Fruit fly (Drosophila melanogaster): Measurements from ENCODE around the gene CalpC.
A peak's percentile ranks its signal among the peaks of the same experiment; 100 is the strongest.

CalpC gene

DNA sequence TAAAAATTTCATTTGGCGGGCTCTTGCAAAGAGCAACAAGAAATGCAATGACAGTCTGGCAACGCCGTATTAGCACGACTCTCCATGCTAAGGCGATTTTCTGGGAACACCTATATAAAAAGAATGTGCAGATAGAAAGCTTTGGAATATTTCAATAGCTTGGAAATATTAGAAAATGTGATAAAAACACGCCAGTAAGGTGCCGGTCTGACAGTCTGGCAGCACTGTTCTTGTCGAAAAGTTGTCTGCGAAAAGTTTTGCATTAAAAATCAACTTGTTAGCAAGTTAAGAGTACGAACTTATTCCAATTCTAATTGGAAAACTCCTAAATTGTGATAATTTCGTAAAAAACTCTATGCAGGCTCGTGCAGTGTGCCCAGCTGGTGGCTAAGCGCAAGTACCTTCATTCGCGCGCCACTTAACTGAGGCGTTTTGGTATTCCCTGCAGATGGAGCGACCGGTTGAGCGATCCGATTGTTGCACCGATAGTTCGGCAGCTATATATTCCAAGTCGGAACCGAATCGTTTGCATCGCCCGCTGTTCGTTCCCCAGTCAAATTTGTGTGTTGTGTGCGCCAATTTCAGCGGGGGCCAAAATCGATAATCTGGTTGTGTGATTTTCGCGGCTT is 47.6 kb upstream of the CalpC start, which contains the start of gene eas (continued):
- TF ChIP-seq CG14965 (GFP tag; optimal IDR thresholded peaks at IDR 0.05; ENCODE audit: borderline replicate concordance), result no peak
- TF ChIP-seq Sin3A (optimal IDR thresholded peaks at IDR 0.05), result peak; percentile 92
- no peak for TF ChIP-seq CG14667 (GFP tag; IDR thresholded peaks at IDR 0.05)
- peak; percentile 20 for TF ChIP-seq CG4424 (GFP tag; optimal IDR thresholded peaks at IDR 0.05)
- no peak for TF ChIP-seq Adf1 (GFP tag; IDR thresholded peaks at IDR 0.05)
- no peak for TF ChIP-seq ara (GFP tag; IDR thresholded peaks at IDR 0.05)
- TF ChIP-seq mld (GFP tag; IDR thresholded peaks at IDR 0.05; ENCODE audit: partially characterized antibody), result peak; percentile 29; the same call in 1 of the 3 replicates
- peak; percentile 50; the same call in 1 of the 2 replicates for TF ChIP-seq ssp (GFP tag; IDR thresholded peaks at IDR 0.05)
- peak; percentile 69 for TF ChIP-seq inv (GFP tag; IDR thresholded peaks at IDR 0.05; ENCODE audit: partially characterized antibody)
- TF ChIP-seq Dek (tag; optimal IDR thresholded peaks at IDR 0.05), result no peak
- no peak for TF ChIP-seq Atf6 (GFP tag; IDR thresholded peaks at IDR 0.05)
- TF ChIP-seq odd (GFP tag; optimal IDR thresholded peaks at IDR 0.05), result no peak
- no peak for TF ChIP-seq CG34376 (GFP tag; optimal IDR thresholded peaks at IDR 0.05)
- peak; percentile 19 for TF ChIP-seq Max (GFP tag; optimal IDR thresholded peaks at IDR 0.05)
- no peak for TF ChIP-seq scrt (GFP tag; optimal IDR thresholded peaks at IDR 0.05)
- TF ChIP-seq sqz (GFP tag; optimal IDR thresholded peaks at IDR 0.05), result no peak
- no peak for TF ChIP-seq Oaz (GFP tag; IDR thresholded peaks at IDR 0.05)
- TF ChIP-seq lov (optimal IDR thresholded peaks at IDR 0.05), result no peak
- no peak for TF ChIP-seq lov (GFP tag; IDR thresholded peaks at IDR 0.05)
- peak; percentile 72 for TF ChIP-seq CG2116 (GFP tag; optimal IDR thresholded peaks at IDR 0.05)
- no peak for TF ChIP-seq CG7745 (tag; optimal IDR thresholded peaks at IDR 0.05)
- peak; percentile 77 for TF ChIP-seq CG6791 (GFP tag; IDR thresholded peaks at IDR 0.05; ENCODE audit: partially characterized antibody)
- no peak for TF ChIP-seq CG10959 (GFP tag; IDR thresholded peaks at IDR 0.05)
- TF ChIP-seq CG11456 (GFP tag; IDR thresholded peaks at IDR 0.05), result peak; percentile 53; the same call in 2 of the 3 replicates
- TF ChIP-seq fd102C (GFP tag; optimal IDR thresholded peaks at IDR 0.05), result no peak
- no peak for TF ChIP-seq Usf (GFP tag; optimal IDR thresholded peaks at IDR 0.05)
- TF ChIP-seq D19A (tag; optimal IDR thresholded peaks at IDR 0.05), result no peak
- no peak for TF ChIP-seq Poxn (GFP tag; IDR thresholded peaks at IDR 0.05)
- TF ChIP-seq Dref (GFP tag; IDR thresholded peaks at IDR 0.05), result peak; percentile 59
- TF ChIP-seq BtbVII (GFP tag; optimal IDR thresholded peaks at IDR 0.05), result no peak
- peak; percentile 37; the same call in 1 of the 2 replicates for TF ChIP-seq CG3847 (GFP tag; IDR thresholded peaks at IDR 0.05)
- peak; percentile 96 for TF ChIP-seq gfzf (GFP tag; optimal IDR thresholded peaks at IDR 0.05)
- peak; percentile 13 for TF ChIP-seq ind (GFP tag; optimal IDR thresholded peaks at IDR 0.05)
- TF ChIP-seq lbe (GFP tag; optimal IDR thresholded peaks at IDR 0.05), result no peak
- peak; percentile 47 for TF ChIP-seq CG12659 (GFP tag; optimal IDR thresholded peaks at IDR 0.05)
- TF ChIP-seq pzg (GFP tag; optimal IDR thresholded peaks at IDR 0.05), result peak; percentile 87
- TF ChIP-seq unc-4 (GFP tag; IDR thresholded peaks at IDR 0.05; ENCODE audit: partially characterized antibody), result peak; percentile 75
- TF ChIP-seq CG4617 (GFP tag; optimal IDR thresholded peaks at IDR 0.05; ENCODE audit: borderline replicate concordance), result peak; percentile 12
- peak; percentile 10 for TF ChIP-seq CG30403 (GFP tag; optimal IDR thresholded peaks at IDR 0.05)
- TF ChIP-seq Ptx1 (GFP tag; IDR thresholded peaks at IDR 0.05), result peak; percentile 24; the same call in 1 of the 2 replicates
- TF ChIP-seq CG10209 (GFP tag; optimal IDR thresholded peaks at IDR 0.05), result peak; percentile 1
- peak; percentile 79 for TF ChIP-seq CG42726 (GFP tag; IDR thresholded peaks at IDR 0.05; ENCODE audit: partially characterized antibody)
- TF ChIP-seq grn (GFP tag; optimal IDR thresholded peaks at IDR 0.05), result peak; percentile 22
- 0 out of 2 replicates have a peak, but pooled peaks have one; percentile 7 for TF ChIP-seq CG10366 (GFP tag; IDR thresholded peaks at IDR 0.05)
- peak; percentile 27; the same call in 1 of the 2 replicates for TF ChIP-seq NFAT (GFP tag; IDR thresholded peaks at IDR 0.05)
- TF ChIP-seq CG13296 (GFP tag; optimal IDR thresholded peaks at IDR 0.05), result no peak
- peak; percentile 21 for TF ChIP-seq MESR4 (GFP tag; optimal IDR thresholded peaks at IDR 0.05)
- peak in 1 of 2 experiments; percentile 37 for TF ChIP-seq dpn (GFP tag; optimal IDR thresholded peaks at IDR 0.05)
- TF ChIP-seq sr (GFP tag; IDR thresholded peaks at IDR 0.05), result no peak
- TF ChIP-seq CG12769 (tag; optimal IDR thresholded peaks at IDR 0.05), result no peak
